Worm (Caenorhabditis elegans): ENCODE measurements around the gene str-264.

- no peak for TF ChIP-seq egl-5 (tag; optimal IDR thresholded peaks at IDR 0.05)
- TF ChIP-seq zag-1 (tag; optimal IDR thresholded peaks at IDR 0.05), result no peak
- no peak for TF ChIP-seq unc-62 (GFP tag; optimal IDR thresholded peaks at IDR 0.05)
- no peak for TF ChIP-seq ztf-11 (tag; optimal IDR thresholded peaks at IDR 0.05)
These were observed 25.0 kb upstream of the str-264 start, which contains the start of gene F21A3.3 for ce11 chrV:15517413-15517812.

Measured in whole organism, L3 larva.